Worm (Caenorhabditis elegans) whole organism, mixed stage, embryonic: ENCODE results near the gene DC2.5.

Experiments
- elt-3 ChIP-seq: fragments of 150-350 bp; optimal IDR thresholded peaks from 2 replicates; lab custom pipeline; 2014; ENCODE audit warnings: missing biosample characterization, missing genetic modification characterization
- lin-13 ChIP-seq: fragments of 150-350 bp; optimal IDR thresholded peaks from 2 replicates; lab custom pipeline; 2014; ENCODE audit warnings: missing biosample characterization, missing genetic modification characterization
- nhr-76 ChIP-seq: sonication (generic microtip); optimal IDR thresholded peaks from 2 replicates; lab custom pipeline; 2017; ENCODE audit warnings: missing biosample characterization, missing genetic modification characterization
- ztf-11 ChIP-seq: fragments of 150-350 bp; optimal IDR thresholded peaks from 2 replicates; lab custom pipeline; 2014; ENCODE audit warnings: missing biosample characterization, missing genetic modification characterization

ce11 chrV:172110-172509, 40.5 kb downstream of the DC2.5 start, which contains the start of gene cfap-36:
- TF ChIP-seq lin-13 (tag; lab: Kevin White, UChicago) (no peak), elt-3 (tag; lab: Kevin White, UChicago) (no peak), ztf-11 (tag; lab: Kevin White, UChicago) (no peak), nhr-76 (tag; lab: Kevin White, UChicago) (no peak)
